Worm (Caenorhabditis elegans) whole organism, late embryonic: ENCODE results near the gene cdh-1.

Source experiments
- C38D4.7 ChIP-seq: fragments of 200-800 bp; sonication (Bioruptor generic); optimal IDR thresholded peaks from 2 replicates; lab custom pipeline; 2018; ENCODE audit warnings: mild to moderate bottlenecking, missing genetic modification characterization, moderate library complexity, missing compliant biosample characterization
- ama-1 ChIP-seq: fragments of 150-350 bp; optimal IDR thresholded peaks from 2 replicates; lab custom pipeline; 2014
- fkh-6 ChIP-seq: sonication (generic microtip); optimal IDR thresholded peaks from 2 replicates; lab custom pipeline; 2016; ENCODE audit warnings: missing genetic modification characterization, missing compliant biosample characterization
- hlh-6 ChIP-seq: sonication (generic microtip); optimal IDR thresholded peaks from 2 replicates; lab custom pipeline; 2016; ENCODE audit warnings: missing genotype, missing genetic modification characterization, missing compliant biosample characterization
- mec-3 ChIP-seq: sonication (generic microtip); optimal IDR thresholded peaks from 2 replicates; lab custom pipeline; 2016; ENCODE audit warnings: borderline replicate concordance, missing genetic modification characterization, missing compliant biosample characterization
- nfya-1 ChIP-seq: sonication (generic microtip); optimal IDR thresholded peaks from 2 replicates; lab custom pipeline; 2017; ENCODE audit warnings: missing genetic modification characterization, mild to moderate bottlenecking, missing compliant biosample characterization, antibody characterized with exemption, moderate library complexity
- pag-3 ChIP-seq: sonication (generic microtip); optimal IDR thresholded peaks from 2 replicates; lab custom pipeline; 2016; ENCODE audit warnings: missing compliant biosample characterization, missing genetic modification characterization, borderline replicate concordance
- pha-4 ChIP-seq: fragments of 150-350 bp; optimal IDR thresholded peaks from 2 replicates; lab custom pipeline; 2018; ENCODE audit warnings: missing biosample characterization, missing genetic modification reagents, missing genetic modification characterization
- tbx-2 ChIP-seq: sonication (generic microtip); optimal IDR thresholded peaks from 2 replicates; lab custom pipeline; 2016; ENCODE audit warnings: missing genetic modification characterization, missing compliant biosample characterization
- ztf-16 ChIP-seq: sonication (generic microtip); optimal IDR thresholded peaks from 2 replicates; lab custom pipeline; 2017; ENCODE audit warnings: missing genetic modification characterization, missing compliant biosample characterization

ce11 chrIII:2869033-2869432, 41.7 kb upstream of the cdh-1 start:
- TF ChIP-seq ama-1 (lab: Kevin White, UChicago) (no peak), nfya-1 (tag; lab: Kevin White, UChicago) (no peak), hlh-6 (tag; lab: Kevin White, UChicago) (no peak), pha-4 (no peak), C38D4.7 (GFP tag; lab: Kevin White, UChicago) (no peak), fkh-6 (tag; lab: Kevin White, UChicago) (no peak), tbx-2 (no peak), pag-3 (no peak), mec-3 (no peak), ztf-16 (tag; lab: Kevin White, UChicago) (no peak)
